Worm (Caenorhabditis elegans) whole organism, L4 larva: ENCODE measurements around the gene sdz-15.

Experiments used
- F10B5.3 ChIP-seq: sonication (generic microtip); optimal IDR thresholded peaks from 2 replicates; lab custom pipeline; 2016; ENCODE audit warnings: mild to moderate bottlenecking, missing genetic modification characterization, missing compliant biosample characterization
- T20F7.1 ChIP-seq: fragments of 200-800 bp; sonication (Bioruptor generic); optimal IDR thresholded peaks from 2 replicates; lab custom pipeline; 2018; ENCODE audit warnings: mild to moderate bottlenecking, missing genetic modification characterization, missing compliant biosample characterization
- T26A8.4 ChIP-seq: fragments of 200-800 bp; sonication (Bioruptor generic); IDR thresholded peaks from 2 replicates; pipeline ENCODE4 v1.3.6; 2022; ENCODE audit warnings: missing genetic modification characterization, missing compliant biosample characterization
- aha-1 ChIP-seq: fragments of 150-350 bp; peaks from one replicate; lab custom pipeline; 2014; ENCODE audit warnings: missing biosample characterization, missing genetic modification characterization
- attf-4 ChIP-seq: sonication (generic microtip); optimal IDR thresholded peaks from 3 replicates; lab custom pipeline; 2017; ENCODE audit warnings: missing biosample characterization, missing genetic modification characterization
- ceh-32 ChIP-seq: sonication (generic microtip); optimal IDR thresholded peaks from 2 replicates; lab custom pipeline; 2016; ENCODE audit warnings: mild to moderate bottlenecking, missing genetic modification characterization, missing compliant biosample characterization; ENCODE audit not compliant: poor library complexity
- daf-12 ChIP-seq: fragments of 150-350 bp; optimal IDR thresholded peaks from 2 replicates; lab custom pipeline; 2014; ENCODE audit warnings: missing biosample characterization, missing genetic modification reagents, missing genetic modification characterization
- dmd-6 ChIP-seq: fragments of 200-800 bp; sonication (Bioruptor generic); IDR thresholded peaks from 2 replicates; pipeline ENCODE4 v1.3.6; 2022; ENCODE audit warnings: missing genetic modification reagents, missing genetic modification characterization, missing compliant biosample characterization
- duxl-1 ChIP-seq: sonication (generic microtip); optimal IDR thresholded peaks from 2 replicates; lab custom pipeline; 2016; ENCODE audit warnings: mild to moderate bottlenecking, missing genetic modification characterization, moderate library complexity, missing compliant biosample characterization; ENCODE audit not compliant: poor library complexity
- gei-8 ChIP-seq: fragments of 200-800 bp; sonication (Bioruptor generic); optimal IDR thresholded peaks from 2 replicates; lab custom pipeline; 2018; ENCODE audit warnings: mild to moderate bottlenecking, missing genetic modification characterization, missing compliant biosample characterization
- lsy-2 ChIP-seq, 2 experiments: fragments of 150-350 bp in 1 of 2; sonication (generic microtip) in 1 of 2; optimal IDR thresholded peaks; 2 replicates each; lab custom pipeline; 2014 to 2017; ENCODE audit warnings: missing biosample characterization in 2 of 2, missing genetic modification characterization in 2 of 2
- mep-1 ChIP-seq: fragments of 150-350 bp; sonication (generic microtip); optimal IDR thresholded peaks from 3 replicates; lab custom pipeline; 2014; ENCODE audit warnings: missing biosample characterization, missing genetic modification characterization
- nhr-111 ChIP-seq: fragments of 200-800 bp; sonication (Bioruptor generic); optimal IDR thresholded peaks from 2 replicates; lab custom pipeline; 2018; ENCODE audit warnings: mild to moderate bottlenecking, missing genetic modification characterization, missing compliant biosample characterization
- nhr-41 ChIP-seq: fragments of 200-800 bp; sonication (Bioruptor generic); IDR thresholded peaks from 2 replicates; pipeline ENCODE4 v1.3.6; 2022; ENCODE audit warnings: missing genetic modification reagents, missing genetic modification characterization, missing compliant biosample characterization
- nhr-48 ChIP-seq: sonication (generic microtip); optimal IDR thresholded peaks from 2 replicates; lab custom pipeline; 2016; ENCODE audit warnings: mild to moderate bottlenecking, missing genetic modification characterization, missing compliant biosample characterization
- nhr-6 ChIP-seq: fragments of 150-350 bp; optimal IDR thresholded peaks from 2 replicates; lab custom pipeline; 2014; ENCODE audit warnings: missing biosample characterization, missing genetic modification characterization
- rbr-2 ChIP-seq: sonication (generic microtip); optimal IDR thresholded peaks from 2 replicates; lab custom pipeline; 2016; ENCODE audit warnings: missing genotype, missing genetic modification characterization, missing compliant biosample characterization
- spr-3 ChIP-seq: fragments of 200-800 bp; sonication (Bioruptor generic); optimal IDR thresholded peaks from 2 replicates; lab custom pipeline; 2018; ENCODE audit warnings: mild to moderate bottlenecking, missing genetic modification characterization, missing compliant biosample characterization
- tra-1 ChIP-seq: fragments of 200-800 bp; sonication (Bioruptor generic); IDR thresholded peaks from 2 replicates; pipeline ENCODE4 v1.3.6; 2022; ENCODE audit warnings: missing genetic modification reagents, missing genetic modification characterization, missing compliant biosample characterization
- unc-62 ChIP-seq, 3 experiments: fragments of 150-350 bp in 1 of 3; sonication (generic microtip); optimal IDR thresholded peaks in 2 of 3; peaks in 1 of 3; 1 replicate in 1 of 3; 2 replicates in 2 of 3; lab custom pipeline; 2014 to 2017; ENCODE audit warnings: missing biosample characterization in 3 of 3, missing genetic modification characterization in 3 of 3, missing genetic modification reagents in 3 of 3, missing genotype in 1 of 3

Gene sdz-15

ce11 chrIII:6532647-6533046 lies 34.4 kb downstream of the sdz-15 start, which contains the start of gene srxa-5:
TSS of gene srxa-5 (plus strand) at chrIII:6532947.
- TF ChIP-seq ceh-32 (tag; lab: Kevin White, UChicago) (no peak), spr-3 (GFP tag; lab: Kevin White, UChicago) (no peak), duxl-1 (tag; lab: Kevin White, UChicago) (no peak), T26A8.4 (GFP tag; lab: Robert Waterston, UW) (no peak), nhr-111 (GFP tag; lab: Kevin White, UChicago) (no peak), lsy-2 (tag; optimal IDR thresholded peaks at IDR 0.05; lab: Kevin White, UChicago) (no peak), nhr-6 (tag; lab: Kevin White, UChicago) (no peak), T20F7.1 (GFP tag; lab: Kevin White, UChicago) (no peak), F10B5.3 (tag; lab: Kevin White, UChicago) (no peak), attf-4 (tag; lab: Kevin White, UChicago) (no peak)

DNA sequence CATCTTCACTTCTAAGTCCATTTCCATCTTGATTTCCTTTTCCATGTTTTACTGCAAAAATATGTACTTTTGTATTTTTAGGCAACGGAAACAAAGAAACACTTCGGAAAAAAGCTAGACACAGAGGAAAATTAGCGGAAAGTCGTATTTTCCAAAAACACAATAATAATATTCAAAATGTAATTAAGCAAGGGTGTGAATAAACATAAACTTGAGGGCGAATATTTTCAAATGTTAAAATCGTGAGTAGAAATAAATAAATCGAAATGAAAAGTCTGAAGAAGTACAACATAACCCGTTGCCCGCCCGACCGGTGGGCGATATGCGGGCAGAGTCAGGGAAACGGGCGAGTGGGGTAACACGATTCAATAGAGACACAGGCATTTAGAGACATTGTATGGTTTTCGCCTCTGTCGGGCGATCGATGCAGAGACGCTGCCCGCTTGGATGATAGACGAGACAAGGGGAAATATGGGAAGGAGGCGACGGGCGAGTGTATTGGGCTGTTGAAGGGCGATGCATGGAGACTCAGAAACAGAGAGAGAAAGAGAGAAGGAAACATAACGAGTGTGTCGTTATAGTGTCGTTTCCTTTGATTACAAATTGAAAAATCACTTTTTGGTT lies 38.8 kb downstream of the sdz-15 start, which contains the start of gene C09E7.4:
C09E7.4 (minus strand) TSS at position 51 of the 624 bp plus-strand sequence.
- TF ChIP-seq dmd-6 (GFP tag; lab: Robert Waterston, UW) (no peak), nhr-41 (GFP tag; lab: Robert Waterston, UW) (no peak), gei-8 (no peak), unc-62 (GFP tag; optimal IDR thresholded peaks at IDR 0.05 in 1 of 2; lab: Kevin White, UChicago) (peak in 1 of 2 experiments; percentile 77), unc-62 (tag; optimal IDR thresholded peaks at IDR 0.05; lab: Kevin White, UChicago) (no peak), daf-12 (tag; lab: Kevin White, UChicago) (no peak), mep-1 (tag; lab: Kevin White, UChicago) (no peak), rbr-2 (tag; lab: Kevin White, UChicago) (peak; percentile 7), nhr-48 (tag; lab: Kevin White, UChicago) (no peak), tra-1 (no peak), aha-1 (peak; percentile 96)
- TF ChIP-seq, all 104 proteins: peak for 3
